Worm (Caenorhabditis elegans) whole organism, L4/young adult: ENCODE measurements around the gene C54H2.4.

Experiments
- W03F9.2 ChIP-seq: fragments of 150-350 bp; optimal IDR thresholded peaks from 2 replicates; lab custom pipeline; 2014; ENCODE audit warnings: missing biosample characterization, missing genetic modification characterization
- him-1 ChIP-seq: sonication (generic microtip); optimal IDR thresholded peaks from 2 replicates; lab custom pipeline; 2016; ENCODE audit warnings: missing genotype, missing genetic modification reagents, missing genetic modification characterization, missing compliant biosample characterization

DNA sequence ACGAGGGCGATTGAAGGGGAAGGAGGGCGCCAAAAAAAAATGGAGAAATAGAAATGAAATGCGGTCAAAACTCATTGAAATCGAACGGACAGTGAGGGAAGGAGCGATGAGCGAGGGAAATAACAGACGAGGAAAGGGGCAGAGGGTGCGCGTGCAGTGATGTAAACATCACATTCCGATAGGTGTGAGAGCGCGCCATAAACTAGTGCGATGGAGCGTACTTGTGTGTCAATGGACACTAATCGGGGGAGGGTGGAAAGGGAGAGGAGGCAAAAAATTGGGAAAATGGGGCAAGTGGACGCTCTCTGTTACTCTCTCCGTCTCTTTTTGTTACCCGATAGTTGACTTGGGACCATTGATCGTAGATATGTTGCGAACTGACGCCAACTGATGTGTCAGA lies 6.6 kb downstream of the C54H2.4 start:
- TF ChIP-seq him-1 (tag; lab: Kevin White, UChicago): no peak
- no peak for TF ChIP-seq W03F9.2 (tag; lab: Kevin White, UChicago)
